Fruit fly (Drosophila melanogaster) Kc167 (cell line): ENCODE measurements around the gene CG5664.
A peak's percentile ranks its signal among the peaks of the same experiment; 100 is the strongest.

Experiments
- Myc ChIP-seq: fragments of >200 bp; optimal IDR thresholded peaks from 2 replicates; lab custom pipeline; 2017; ENCODE audit warnings: missing external identifiers
- Sin3A ChIP-seq: fragments of >200 bp; optimal IDR thresholded peaks from 2 replicates; lab custom pipeline; 2018; ENCODE audit warnings: missing external identifiers
- h ChIP-seq: fragments of >200 bp; optimal IDR thresholded peaks from 3 replicates; lab custom pipeline; 2018; ENCODE audit warnings: missing external identifiers
- insv ChIP-seq: fragments of >200 bp; optimal IDR thresholded peaks from 3 replicates; lab custom pipeline; 2018; ENCODE audit warnings: missing external identifiers
- psq ChIP-seq: fragments of >200 bp; optimal IDR thresholded peaks from 2 replicates; lab custom pipeline; 2017; ENCODE audit warnings: missing external identifiers
- ttk ChIP-seq: sonication (Bioruptor generic); optimal IDR thresholded peaks from 2 replicates; lab custom pipeline; 2017; ENCODE audit warnings: missing external identifiers

CG5664 gene

dm6 chr3L:21458736-21459135, 17.6 kb upstream of the CG5664 start:
- no peak for TF ChIP-seq Myc (lab: Kevin White, UChicago)
- no peak for TF ChIP-seq ttk
- no peak for TF ChIP-seq h (lab: Kevin White, UChicago)
- TF ChIP-seq insv (lab: Kevin White, UChicago), result no peak
- no peak for TF ChIP-seq Sin3A (lab: Kevin White, UChicago)

- TF ChIP-seq psq (lab: Kevin White, UChicago) (no peak), Sin3A (lab: Kevin White, UChicago) (no peak), h (lab: Kevin White, UChicago) (no peak), ttk (no peak), insv (lab: Kevin White, UChicago) (no peak), Myc (lab: Kevin White, UChicago) (no peak)
Observed at dm6 chr3L:21455196-21455595, 14.0 kb upstream of the CG5664 start.

dm6 chr3L:21453623-21454022, 12.5 kb upstream of the CG5664 start:
- no peak for TF ChIP-seq insv (lab: Kevin White, UChicago)
- TF ChIP-seq psq (lab: Kevin White, UChicago), result no peak
- TF ChIP-seq Myc (lab: Kevin White, UChicago), result no peak
- TF ChIP-seq h (lab: Kevin White, UChicago), result no peak
- TF ChIP-seq ttk, result no peak
- no peak for TF ChIP-seq Sin3A (lab: Kevin White, UChicago)

- TF ChIP-seq Myc (lab: Kevin White, UChicago) (no peak), ttk (no peak), h (lab: Kevin White, UChicago) (no peak), insv (lab: Kevin White, UChicago) (no peak), psq (lab: Kevin White, UChicago) (no peak), Sin3A (lab: Kevin White, UChicago) (no peak)
Observed at dm6 chr3L:21450486-21450885, 9.3 kb upstream of the CG5664 start.

- TF ChIP-seq insv (lab: Kevin White, UChicago), result no peak
- no peak for TF ChIP-seq h (lab: Kevin White, UChicago)
- no peak for TF ChIP-seq psq (lab: Kevin White, UChicago)
- TF ChIP-seq Myc (lab: Kevin White, UChicago), result no peak
Observed at dm6 chr3L:21449336-21449735, 8.2 kb upstream of the CG5664 start.

- TF ChIP-seq psq (lab: Kevin White, UChicago), result no peak
Observed at dm6 chr3L:21445704-21446103, 4.5 kb upstream of the CG5664 start, which contains the start of gene Syx7. Gene Syx7 (plus strand): TSS chr3L:21445834.

- no peak for TF ChIP-seq h (lab: Kevin White, UChicago)
- TF ChIP-seq ttk, result no peak
- TF ChIP-seq Sin3A (lab: Kevin White, UChicago), result no peak
- no peak for TF ChIP-seq psq (lab: Kevin White, UChicago)
- no peak for TF ChIP-seq insv (lab: Kevin White, UChicago)
- no peak for TF ChIP-seq Myc (lab: Kevin White, UChicago)
Observed at dm6 chr3L:21444719-21445118, 3.6 kb upstream of the CG5664 start, which contains the start of gene Alp1. Gene Alp1 (minus strand): TSS chr3L:21444819.

- TF ChIP-seq psq (lab: Kevin White, UChicago) (no peak), ttk (no peak), Sin3A (lab: Kevin White, UChicago) (no peak), insv (lab: Kevin White, UChicago) (no peak), h (lab: Kevin White, UChicago) (no peak), Myc (lab: Kevin White, UChicago) (no peak)
Observed at dm6 chr3L:21436089-21436488, 5.1 kb downstream of the CG5664 start.

dm6 chr3L:21433744-21434384, 7.3 kb downstream of the CG5664 start:
- TF ChIP-seq ttk (no peak), insv (lab: Kevin White, UChicago) (no peak), Sin3A (lab: Kevin White, UChicago) (no peak), psq (lab: Kevin White, UChicago) (no peak), h (lab: Kevin White, UChicago) (no peak), Myc (lab: Kevin White, UChicago) (no peak)

dm6 chr3L:21433098-21433497, 8.1 kb downstream of the CG5664 start, which contains the start of the genes barc and Aef1:
Gene barc (minus strand): TSS chr3L:21433134.
Gene Aef1 (plus strand): TSS chr3L:21433422.
- TF ChIP-seq Sin3A (lab: Kevin White, UChicago) (peak; percentile 47), insv (lab: Kevin White, UChicago) (no peak)

- TF ChIP-seq Myc (lab: Kevin White, UChicago), result no peak
- no peak for TF ChIP-seq insv (lab: Kevin White, UChicago)
- TF ChIP-seq psq (lab: Kevin White, UChicago), result no peak
- TF ChIP-seq ttk, result no peak
Observed at dm6 chr3L:21427490-21427889, 13.7 kb downstream of the CG5664 start, which contains the start of gene CG33288. Gene CG33288 (plus strand): TSS chr3L:21427790.

- no peak for TF ChIP-seq insv (lab: Kevin White, UChicago)
- no peak for TF ChIP-seq Myc (lab: Kevin White, UChicago)
- no peak for TF ChIP-seq psq (lab: Kevin White, UChicago)
- TF ChIP-seq h (lab: Kevin White, UChicago), result no peak
- TF ChIP-seq ttk, result no peak
Observed at dm6 chr3L:21417884-21418536, 23.2 kb downstream of the CG5664 start.
